Worm (Caenorhabditis elegans) whole organism, L4 larva: Measurements from ENCODE around the gene D1046.16.

Experiments
- D1046.2 ChIP-seq: fragments of 200-800 bp; sonication (Bioruptor generic); IDR thresholded peaks from 2 replicates; pipeline ENCODE4 v1.3.6; 2022; ENCODE audit warnings: missing genetic modification characterization, missing compliant biosample characterization
- F26F4.8 ChIP-seq: fragments of 200-800 bp; sonication (Bioruptor generic); conservative IDR thresholded peaks from 2 replicates; pipeline ENCODE4 v1.3.6; 2022; ENCODE audit warnings: missing genetic modification characterization, missing compliant biosample characterization
- F37D6.2 ChIP-seq: sonication (generic microtip); optimal IDR thresholded peaks from 2 replicates; lab custom pipeline; 2016; ENCODE audit warnings: mild to moderate bottlenecking, missing genetic modification characterization, missing compliant biosample characterization
- F44E2.7 ChIP-seq: fragments of 200-800 bp; sonication (Bioruptor generic); IDR thresholded peaks from 2 replicates; pipeline ENCODE4 v2.1.2; 2022; ENCODE audit warnings: missing genetic modification characterization, missing compliant biosample characterization
- T20F7.1 ChIP-seq: fragments of 200-800 bp; sonication (Bioruptor generic); optimal IDR thresholded peaks from 2 replicates; lab custom pipeline; 2018; ENCODE audit warnings: mild to moderate bottlenecking, missing genetic modification characterization, missing compliant biosample characterization
- T26A8.4 ChIP-seq: fragments of 200-800 bp; sonication (Bioruptor generic); IDR thresholded peaks from 2 replicates; pipeline ENCODE4 v1.3.6; 2022; ENCODE audit warnings: missing genetic modification characterization, missing compliant biosample characterization
- Y5F2A.4 ChIP-seq: fragments of 200-800 bp; sonication (Bioruptor generic); optimal IDR thresholded peaks from 2 replicates; lab custom pipeline; 2018; ENCODE audit warnings: mild to moderate bottlenecking, missing genetic modification characterization, missing compliant biosample characterization
- Y75B8A.6 ChIP-seq: fragments of 200-800 bp; sonication (Bioruptor generic); IDR thresholded peaks from 2 replicates; pipeline ENCODE4 v1.3.6; 2022; ENCODE audit warnings: missing genetic modification reagents, missing genetic modification characterization, missing compliant biosample characterization
- attf-4 ChIP-seq: sonication (generic microtip); optimal IDR thresholded peaks from 3 replicates; lab custom pipeline; 2017; ENCODE audit warnings: missing biosample characterization, missing genetic modification characterization
- ceh-20 ChIP-seq: fragments of 200-800 bp; sonication (Bioruptor generic); IDR thresholded peaks from 2 replicates; pipeline ENCODE4 v1.3.6; 2022; ENCODE audit warnings: missing genetic modification reagents, missing genetic modification characterization, missing compliant biosample characterization
- ceh-28 ChIP-seq: fragments of 150-350 bp; optimal IDR thresholded peaks from 2 replicates; lab custom pipeline; 2014; ENCODE audit warnings: missing biosample characterization, missing genetic modification reagents, missing genetic modification characterization
- ctbp-1 ChIP-seq: fragments of 200-800 bp; sonication (Bioruptor generic); IDR thresholded peaks from 2 replicates; pipeline ENCODE4 v1.3.6; 2022; ENCODE audit warnings: missing genetic modification reagents, missing genetic modification characterization, missing compliant biosample characterization
- daf-16 ChIP-seq, 3 experiments: sonication (generic microtip); optimal IDR thresholded peaks; 2 replicates each; lab custom pipeline; 2016 to 2017; ENCODE audit warnings: missing genetic modification characterization in 3 of 3, missing genetic modification reagents in 3 of 3, mild to moderate bottlenecking in 2 of 3, missing compliant biosample characterization in 2 of 3, missing biosample characterization in 1 of 3, moderate library complexity in 1 of 3
- daf-19 ChIP-seq: fragments of 200-800 bp; sonication (Bioruptor generic); conservative IDR thresholded peaks from 2 replicates; pipeline ENCODE4 v1.3.6; 2022; ENCODE audit warnings: missing genetic modification characterization, missing compliant biosample characterization
- dmd-6 ChIP-seq: fragments of 200-800 bp; sonication (Bioruptor generic); IDR thresholded peaks from 2 replicates; pipeline ENCODE4 v1.3.6; 2022; ENCODE audit warnings: missing genetic modification reagents, missing genetic modification characterization, missing compliant biosample characterization
- dmd-9 ChIP-seq: fragments of 200-800 bp; sonication (Bioruptor generic); IDR thresholded peaks from 2 replicates; pipeline ENCODE4 v1.3.6; 2022; ENCODE audit warnings: missing genetic modification reagents, missing genetic modification characterization, missing compliant biosample characterization
- dpl-1 ChIP-seq: fragments of 150-350 bp; optimal IDR thresholded peaks from 2 replicates; lab custom pipeline; 2014; ENCODE audit warnings: missing biosample characterization, missing genetic modification reagents, missing genetic modification characterization
- duxl-1 ChIP-seq: sonication (generic microtip); optimal IDR thresholded peaks from 2 replicates; lab custom pipeline; 2016; ENCODE audit warnings: mild to moderate bottlenecking, missing genetic modification characterization, moderate library complexity, missing compliant biosample characterization; ENCODE audit not compliant: poor library complexity
- dve-1 ChIP-seq: sonication (generic microtip); optimal IDR thresholded peaks from 2 replicates; lab custom pipeline; 2017; ENCODE audit warnings: antibody characterized with exemption, mild to moderate bottlenecking, missing genetic modification characterization, missing compliant biosample characterization; ENCODE audit not compliant: insufficient read depth
- egl-43 ChIP-seq: fragments of 200-800 bp; sonication (Bioruptor generic); IDR thresholded peaks from 2 replicates; pipeline ENCODE4 v1.3.6; 2022; ENCODE audit warnings: missing genetic modification reagents, missing genetic modification characterization, missing compliant biosample characterization
- fkh-10 ChIP-seq: fragments of 150-350 bp; optimal IDR thresholded peaks from 2 replicates; lab custom pipeline; 2014; ENCODE audit warnings: missing biosample characterization, missing genetic modification reagents, missing genetic modification characterization
- fos-1 ChIP-seq: fragments of 150-350 bp; optimal IDR thresholded peaks from 2 replicates; lab custom pipeline; 2014; ENCODE audit warnings: missing biosample characterization, missing genetic modification characterization
- hlh-11 ChIP-seq: fragments of 200-800 bp; sonication (Bioruptor generic); optimal IDR thresholded peaks from 2 replicates; lab custom pipeline; 2018; ENCODE audit warnings: mild to moderate bottlenecking, missing genetic modification characterization, missing compliant biosample characterization
- lim-7 ChIP-seq: fragments of 200-800 bp; sonication (Bioruptor generic); IDR thresholded peaks from 2 replicates; pipeline ENCODE4 v1.3.6; 2022; ENCODE audit warnings: missing genetic modification characterization, missing compliant biosample characterization
- lin-13 ChIP-seq: fragments of 150-350 bp; optimal IDR thresholded peaks from 2 replicates; lab custom pipeline; 2014; ENCODE audit warnings: missing biosample characterization, missing genetic modification reagents, missing genetic modification characterization
- lin-15B ChIP-seq: fragments of 150-350 bp; sonication (generic microtip); optimal IDR thresholded peaks from 3 replicates; lab custom pipeline; 2014; ENCODE audit warnings: missing biosample characterization, missing genetic modification characterization
- lin-38 ChIP-seq: fragments of 200-800 bp; sonication (Bioruptor generic); IDR thresholded peaks from 2 replicates; pipeline ENCODE4 v1.3.6; 2022; ENCODE audit warnings: missing genetic modification reagents, missing genetic modification characterization, missing compliant biosample characterization
- lin-39 ChIP-seq: fragments of 150-350 bp; optimal IDR thresholded peaks from 2 replicates; lab custom pipeline; 2014; ENCODE audit warnings: missing biosample characterization, missing genetic modification reagents, missing genetic modification characterization
- lir-3 ChIP-seq: sonication (generic microtip); optimal IDR thresholded peaks from 2 replicates; lab custom pipeline; 2016; ENCODE audit warnings: mild to moderate bottlenecking, missing genetic modification characterization, missing compliant biosample characterization
- lsy-2 ChIP-seq, 2 experiments: fragments of 150-350 bp in 1 of 2; sonication (generic microtip) in 1 of 2; optimal IDR thresholded peaks; 2 replicates each; lab custom pipeline; 2014 to 2017; ENCODE audit warnings: missing biosample characterization in 2 of 2, missing genetic modification characterization in 2 of 2
- mdl-1 ChIP-seq, 2 experiments: fragments of 150-350 bp in 1 of 2; sonication (generic microtip) in 1 of 2; optimal IDR thresholded peaks; 2 replicates each; lab custom pipeline; 2014 to 2017; ENCODE audit warnings: missing biosample characterization in 2 of 2, missing genetic modification characterization in 2 of 2
- mep-1 ChIP-seq: fragments of 150-350 bp; sonication (generic microtip); optimal IDR thresholded peaks from 3 replicates; lab custom pipeline; 2014; ENCODE audit warnings: missing biosample characterization, missing genetic modification characterization
- mes-2 ChIP-seq: sonication (generic microtip); optimal IDR thresholded peaks from 2 replicates; lab custom pipeline; 2016; ENCODE audit warnings: missing genotype, mild to moderate bottlenecking, missing genetic modification characterization, missing compliant biosample characterization; ENCODE audit not compliant: poor library complexity, severe bottlenecking
- mxl-3 ChIP-seq: fragments of 200-800 bp; sonication (Bioruptor generic); optimal IDR thresholded peaks from 2 replicates; lab custom pipeline; 2018; ENCODE audit warnings: mild to moderate bottlenecking, missing genetic modification characterization, missing compliant biosample characterization
- nhr-237 ChIP-seq: sonication (generic microtip); optimal IDR thresholded peaks from 2 replicates; lab custom pipeline; 2017; ENCODE audit warnings: missing biosample characterization, missing genetic modification characterization
- nhr-25 ChIP-seq: sonication (generic microtip); optimal IDR thresholded peaks from 2 replicates; lab custom pipeline; 2017; ENCODE audit warnings: missing genetic modification characterization, mild to moderate bottlenecking, missing compliant biosample characterization, antibody characterized with exemption, moderate library complexity, borderline replicate concordance; ENCODE audit not compliant: insufficient read depth
- nhr-28 ChIP-seq: fragments of 150-350 bp; optimal IDR thresholded peaks from 2 replicates; lab custom pipeline; 2014; ENCODE audit warnings: missing biosample characterization, missing genetic modification characterization
- nhr-48 ChIP-seq: sonication (generic microtip); optimal IDR thresholded peaks from 2 replicates; lab custom pipeline; 2016; ENCODE audit warnings: mild to moderate bottlenecking, missing genetic modification characterization, missing compliant biosample characterization
- nhr-77 ChIP-seq: fragments of 150-350 bp; optimal IDR thresholded peaks from 2 replicates; lab custom pipeline; 2014; ENCODE audit warnings: missing biosample characterization, missing genetic modification characterization
- snpc-1.2 ChIP-seq: fragments of 200-800 bp; sonication (Bioruptor generic); IDR thresholded peaks from 2 replicates; pipeline ENCODE4 v1.3.6; 2022; ENCODE audit warnings: missing genetic modification reagents, missing genetic modification characterization, missing compliant biosample characterization
- snpc-4 ChIP-seq: fragments of 150-350 bp; optimal IDR thresholded peaks from 2 replicates; lab custom pipeline; 2014; ENCODE audit warnings: missing biosample characterization, missing genetic modification characterization
- spr-1 ChIP-seq: sonication (generic microtip); optimal IDR thresholded peaks from 2 replicates; lab custom pipeline; 2016; ENCODE audit warnings: mild to moderate bottlenecking, missing genetic modification characterization, missing compliant biosample characterization
- spr-3 ChIP-seq: fragments of 200-800 bp; sonication (Bioruptor generic); optimal IDR thresholded peaks from 2 replicates; lab custom pipeline; 2018; ENCODE audit warnings: mild to moderate bottlenecking, missing genetic modification characterization, missing compliant biosample characterization
- tag-97 ChIP-seq: fragments of 200-800 bp; sonication (Bioruptor generic); IDR thresholded peaks from 2 replicates; pipeline ENCODE4 v1.3.6; 2022; ENCODE audit warnings: missing genetic modification characterization, missing compliant biosample characterization
- tra-1 ChIP-seq: fragments of 200-800 bp; sonication (Bioruptor generic); IDR thresholded peaks from 2 replicates; pipeline ENCODE4 v1.3.6; 2022; ENCODE audit warnings: missing genetic modification reagents, missing genetic modification characterization, missing compliant biosample characterization
- unc-39 ChIP-seq: sonication (generic microtip); optimal IDR thresholded peaks from 2 replicates; lab custom pipeline; 2017; ENCODE audit warnings: missing biosample characterization, missing genetic modification characterization
- unc-62 ChIP-seq, 3 experiments: fragments of 150-350 bp in 1 of 3; sonication (generic microtip); optimal IDR thresholded peaks in 2 of 3; peaks in 1 of 3; 1 replicate in 1 of 3; 2 replicates in 2 of 3; lab custom pipeline; 2014 to 2017; ENCODE audit warnings: missing biosample characterization in 3 of 3, missing genetic modification characterization in 3 of 3, missing genetic modification reagents in 3 of 3, missing genotype in 1 of 3
- vab-7 ChIP-seq: fragments of 200-800 bp; sonication (Bioruptor generic); IDR thresholded peaks from 2 replicates; pipeline ENCODE4 v1.3.6; 2022; ENCODE audit warnings: missing genetic modification reagents, missing genetic modification characterization, missing compliant biosample characterization
- zag-1 ChIP-seq: fragments of 150-350 bp; optimal IDR thresholded peaks from 2 replicates; lab custom pipeline; 2014; ENCODE audit warnings: missing biosample characterization, missing genetic modification characterization
- zfp-3 ChIP-seq: fragments of 200-800 bp; sonication (Bioruptor generic); conservative IDR thresholded peaks from 2 replicates; pipeline ENCODE4 v1.3.6; 2022; ENCODE audit warnings: missing genetic modification reagents, missing genetic modification characterization, missing compliant biosample characterization

D1046.16 gene

ce11 chrIV:8927093-8927492 is 5.1 kb downstream of the D1046.16 start (continued):
- peak; percentile 80 for TF ChIP-seq spr-1
- TF ChIP-seq mep-1 (tag; lab: Kevin White, UChicago) = peak; percentile 87
- peak; percentile 89 for TF ChIP-seq ctbp-1
- peak; percentile 82 for TF ChIP-seq duxl-1
- TF ChIP-seq nhr-237 = no peak
- TF ChIP-seq unc-39 (tag; lab: Kevin White, UChicago) = no peak
- peak in 1 of 2 experiments; percentile 98 for TF ChIP-seq unc-62 (GFP tag; optimal IDR thresholded peaks at IDR 0.05 in 1 of 2; lab: Kevin White, UChicago)
- TF ChIP-seq unc-62 (tag; optimal IDR thresholded peaks at IDR 0.05; lab: Kevin White, UChicago) = no peak
- TF ChIP-seq D1046.2 (GFP tag; lab: Robert Waterston, UW) = no peak
- no peak for TF ChIP-seq snpc-4 (tag; lab: Kevin White, UChicago)
- TF ChIP-seq attf-4 (tag; lab: Kevin White, UChicago) = no peak
- TF ChIP-seq spr-3 = peak; percentile 83
- TF ChIP-seq Y5F2A.4 (GFP tag; lab: Kevin White, UChicago) = peak; percentile 83
- peak; percentile 90 for TF ChIP-seq dve-1 (tag; lab: Kevin White, UChicago)
- peak; percentile 79 for TF ChIP-seq nhr-25 (tag; lab: Kevin White, UChicago)
- TF ChIP-seq daf-16 (GFP tag; optimal IDR thresholded peaks at IDR 0.05; lab: Kevin White, UChicago) = peak; percentile 85 to 93
- TF ChIP-seq daf-16 (tag; optimal IDR thresholded peaks at IDR 0.05; lab: Kevin White, UChicago) = peak; percentile 75
- TF ChIP-seq zfp-3 (GFP tag; lab: Robert Waterston, UW) = peak; percentile 89
- peak; percentile 91; the same call in 1 of the 2 replicates for TF ChIP-seq vab-7
- peak; percentile 85 for TF ChIP-seq lin-38 (GFP tag; lab: Robert Waterston, UW)
- peak; percentile 89 for TF ChIP-seq mes-2 (tag; lab: Kevin White, UChicago)
- TF ChIP-seq lin-15B (tag; lab: Kevin White, UChicago) = no peak
- TF ChIP-seq lir-3 = peak; percentile 66
- TF ChIP-seq zag-1 (tag; lab: Kevin White, UChicago) = peak; percentile 16
- peak; percentile 85 for TF ChIP-seq hlh-11 (tag; lab: Kevin White, UChicago)
- TF ChIP-seq egl-43 (GFP tag; lab: Robert Waterston, UW) = peak; percentile 97
- TF ChIP-seq lim-7 (GFP tag; lab: Robert Waterston, UW) = peak; percentile 98
- TF ChIP-seq tra-1 (GFP tag; lab: Robert Waterston, UW) = peak; percentile 80
- TF ChIP-seq dpl-1 = peak; percentile 40
- TF ChIP-seq F26F4.8 (GFP tag; lab: Robert Waterston, UW) = peak; percentile 96
- TF ChIP-seq fkh-10 = no peak
- 0 out of 2 replicates have a peak, but pooled peaks have one; percentile 9 for TF ChIP-seq daf-19 (GFP tag; lab: Robert Waterston, UW)
- TF ChIP-seq snpc-1.2 (GFP tag; lab: Robert Waterston, UW) = peak; percentile 88
- peak; percentile 88 for TF ChIP-seq mxl-3
- TF ChIP-seq dmd-9 = peak; percentile 66
- peak; percentile 74 for TF ChIP-seq lin-13
- no peak for TF ChIP-seq tag-97 (GFP tag; lab: Robert Waterston, UW)
- TF ChIP-seq lin-39 (tag; lab: Kevin White, UChicago) = no peak
- TF ChIP-seq ceh-20 = peak; percentile 84
- peak in 1 of 2 experiments; percentile 6 for TF ChIP-seq mdl-1 (tag; optimal IDR thresholded peaks at IDR 0.05; lab: Kevin White, UChicago)
- TF ChIP-seq fos-1 (tag; lab: Kevin White, UChicago) = no peak
- TF ChIP-seq lsy-2 (tag; optimal IDR thresholded peaks at IDR 0.05; lab: Kevin White, UChicago) = no peak
- TF ChIP-seq F44E2.7 = peak; percentile 95
- peak; percentile 93 for TF ChIP-seq T20F7.1 (GFP tag; lab: Kevin White, UChicago)
- peak; percentile 42 for TF ChIP-seq ceh-28 (tag; lab: Kevin White, UChicago)
- TF ChIP-seq nhr-48 (tag; lab: Kevin White, UChicago) = peak; percentile 77
- peak; percentile 26 for TF ChIP-seq nhr-28
- peak; percentile 69 for TF ChIP-seq dmd-6 (GFP tag; lab: Robert Waterston, UW)
- TF ChIP-seq Y75B8A.6 (GFP tag; lab: Robert Waterston, UW) = 0 out of 2 replicates have a peak, but pooled peaks have one; percentile 66
- TF ChIP-seq F37D6.2 (tag; lab: Kevin White, UChicago) = peak; percentile 59
- TF ChIP-seq nhr-77 (tag; lab: Kevin White, UChicago) = peak; percentile 26
- TF ChIP-seq T26A8.4 (GFP tag; lab: Robert Waterston, UW) = peak; percentile 91
